Fruit fly (Drosophila melanogaster) whole organism, embryonic: ENCODE results near the gene RhoGAP93B.

Source experiments
- CG12071 ChIP-seq: fragments of 200-800 bp; sonication (Bioruptor generic); optimal IDR thresholded peaks from 3 replicates; lab custom pipeline; 2018; ENCODE audit warnings: missing biosample characterization, mild to moderate bottlenecking, missing genetic modification characterization
- CG12155 ChIP-seq: fragments of 200-800 bp; sonication (Bioruptor generic); optimal IDR thresholded peaks from 3 replicates; lab custom pipeline; 2016; ENCODE audit warnings: missing biosample characterization, missing genetic modification characterization
- CG15514 ChIP-seq: fragments of 200-800 bp; sonication (Bioruptor generic); optimal IDR thresholded peaks from 3 replicates; lab custom pipeline; 2017; ENCODE audit warnings: missing biosample characterization, missing genetic modification characterization, mild to moderate bottlenecking, moderate library complexity, missing genetic modification reagents
- CG16813 ChIP-seq: fragments of 200-800 bp; sonication (Bioruptor generic); IDR thresholded peaks from 3 replicates; pipeline ENCODE4 v1.3.6; 2022; ENCODE audit warnings: missing biosample characterization, missing genetic modification characterization; ENCODE audit not compliant: partially characterized antibody
- CG17186 ChIP-seq: fragments of 200-800 bp; sonication (Bioruptor generic); optimal IDR thresholded peaks from 3 replicates; lab custom pipeline; 2017; ENCODE audit warnings: missing biosample characterization, missing genetic modification reagents, missing genetic modification characterization
- CG1792 ChIP-seq: fragments of 200-800 bp; sonication (Bioruptor generic); optimal IDR thresholded peaks from 2 replicates; lab custom pipeline; 2016; ENCODE audit warnings: missing biosample characterization, missing genetic modification characterization
- CG18011 ChIP-seq: fragments of 200-800 bp; sonication (Bioruptor generic); optimal IDR thresholded peaks from 2 replicates; lab custom pipeline; 2017; ENCODE audit warnings: missing biosample characterization, missing genetic modification characterization, mild to moderate bottlenecking, moderate library complexity, missing genotype
- CG18764 ChIP-seq: fragments of 200-800 bp; sonication (Bioruptor generic); optimal IDR thresholded peaks from 3 replicates; lab custom pipeline; 2016; ENCODE audit warnings: missing biosample characterization, missing genetic modification characterization
- CG2199 ChIP-seq: fragments of 200-800 bp; sonication (Bioruptor generic); IDR thresholded peaks from 3 replicates; pipeline ENCODE4 v1.3.6; 2022; ENCODE audit warnings: missing biosample characterization, missing genetic modification characterization
- CG33213 ChIP-seq: fragments of 200-800 bp; sonication (Bioruptor generic); optimal IDR thresholded peaks from 3 replicates; lab custom pipeline; 2016; ENCODE audit warnings: missing biosample characterization, missing genetic modification characterization
- CG3838 ChIP-seq: fragments of 200-800 bp; sonication (Bioruptor generic); optimal IDR thresholded peaks from 3 replicates; lab custom pipeline; 2016; ENCODE audit warnings: missing biosample characterization, missing genetic modification characterization
- CG42726 ChIP-seq: fragments of 200-800 bp; sonication (Bioruptor generic); IDR thresholded peaks from 2 replicates; pipeline ENCODE4 v1.3.6; 2022; ENCODE audit warnings: missing biosample characterization, missing genetic modification characterization; ENCODE audit not compliant: partially characterized antibody
- CG7357 ChIP-seq: fragments of 200-800 bp; sonication (Bioruptor generic); IDR thresholded peaks from 3 replicates; pipeline ENCODE4 v1.3.6; 2022; ENCODE audit warnings: missing biosample characterization, missing genetic modification characterization
- CG9817 ChIP-seq: fragments of 200-800 bp; sonication (Bioruptor generic); optimal IDR thresholded peaks from 2 replicates; lab custom pipeline; 2018; ENCODE audit warnings: missing biosample characterization, mild to moderate bottlenecking, missing genetic modification characterization, moderate library complexity
- CoRest ChIP-seq: fragments of 200-800 bp; sonication (Bioruptor generic); optimal IDR thresholded peaks from 3 replicates; lab custom pipeline; 2018; ENCODE audit warnings: missing biosample characterization, mild to moderate bottlenecking, missing genetic modification characterization, moderate library complexity
- Dref ChIP-seq: fragments of 200-800 bp; sonication (Bioruptor generic); IDR thresholded peaks from 2 replicates; pipeline ENCODE4 v1.3.6; 2022; ENCODE audit warnings: missing biosample characterization, missing genetic modification characterization
- Fer2 ChIP-seq: fragments of 200-800 bp; sonication (Bioruptor generic); optimal IDR thresholded peaks from 2 replicates; lab custom pipeline; 2018; ENCODE audit warnings: missing biosample characterization, mild to moderate bottlenecking, missing genetic modification characterization, moderate library complexity
- HLH3B ChIP-seq: fragments of 200-800 bp; sonication (Bioruptor generic); IDR thresholded peaks from 2 replicates; pipeline ENCODE4 v1.3.6; 2022; ENCODE audit warnings: missing biosample characterization, missing genetic modification characterization
- HLH54F ChIP-seq: fragments of 200-800 bp; sonication (Bioruptor generic); optimal IDR thresholded peaks from 3 replicates; lab custom pipeline; 2016; ENCODE audit warnings: missing biosample characterization, missing genetic modification characterization
- Hand ChIP-seq: fragments of 200-800 bp; sonication (Bioruptor generic); optimal IDR thresholded peaks from 2 replicates; lab custom pipeline; 2017; ENCODE audit warnings: mild to moderate bottlenecking, missing biosample characterization, missing genetic modification reagents, missing genetic modification characterization
- HmgD ChIP-seq: fragments of 200-800 bp; sonication (Bioruptor generic); optimal IDR thresholded peaks from 3 replicates; lab custom pipeline; 2016; ENCODE audit warnings: missing biosample characterization, missing genetic modification characterization
- HmgZ ChIP-seq: fragments of 200-800 bp; sonication (Bioruptor generic); optimal IDR thresholded peaks from 2 replicates; lab custom pipeline; 2018; ENCODE audit warnings: missing biosample characterization, mild to moderate bottlenecking, missing genetic modification characterization
- MTF-1 ChIP-seq: fragments of 200-800 bp; sonication (Bioruptor generic); optimal IDR thresholded peaks from 2 replicates; lab custom pipeline; 2018; ENCODE audit warnings: missing biosample characterization, mild to moderate bottlenecking, missing genetic modification characterization, borderline replicate concordance
- Max ChIP-seq: fragments of 200-800 bp; sonication (Bioruptor generic); optimal IDR thresholded peaks from 2 replicates; lab custom pipeline; 2016; ENCODE audit warnings: missing biosample characterization, mild to moderate bottlenecking, missing genetic modification characterization
- Mrtf ChIP-seq: fragments of 200-800 bp; sonication (Bioruptor generic); IDR thresholded peaks from 3 replicates; pipeline ENCODE4 v1.3.6; 2022; ENCODE audit warnings: missing biosample characterization, missing genetic modification characterization
- Nf-YC ChIP-seq: fragments of 200-800 bp; optimal IDR thresholded peaks from 3 replicates; lab custom pipeline; 2019; ENCODE audit warnings: missing biosample characterization, mild to moderate bottlenecking, missing genetic modification characterization, moderate library complexity
- NfI ChIP-seq: fragments of 200-800 bp; sonication (Bioruptor generic); optimal IDR thresholded peaks from 3 replicates; lab custom pipeline; 2018; ENCODE audit warnings: missing biosample characterization, mild to moderate bottlenecking, missing genetic modification characterization, moderate library complexity
- Ptx1 ChIP-seq: fragments of 200-800 bp; sonication (Bioruptor generic); IDR thresholded peaks from 2 replicates; pipeline ENCODE4 v1.3.6; 2022; ENCODE audit warnings: missing biosample characterization, missing genetic modification characterization
- Sry-β ChIP-seq: fragments of 200-800 bp; sonication (Bioruptor generic); optimal IDR thresholded peaks from 2 replicates; lab custom pipeline; 2018; ENCODE audit warnings: missing biosample characterization, mild to moderate bottlenecking, missing genetic modification characterization, moderate library complexity
- chif ChIP-seq, 2 experiments: fragments of 200-800 bp; sonication (Bioruptor generic); optimal IDR thresholded peaks; 3 replicates each; lab custom pipeline; 2016; ENCODE audit warnings: missing biosample characterization in 2 of 2, missing genetic modification characterization in 2 of 2
- eve ChIP-seq, 2 experiments: fragments of >200 bp; optimal IDR thresholded peaks; 2 replicates each; lab custom pipeline; 2017; ENCODE audit warnings: missing biosample characterization in 2 of 2, missing genetic modification characterization in 2 of 2
- fd102C ChIP-seq: fragments of 200-800 bp; sonication (Bioruptor generic); optimal IDR thresholded peaks from 2 replicates; lab custom pipeline; 2018; ENCODE audit warnings: missing biosample characterization, mild to moderate bottlenecking, missing genetic modification characterization, moderate library complexity
- fd64A ChIP-seq: fragments of 200-800 bp; sonication (Bioruptor generic); optimal IDR thresholded peaks from 3 replicates; lab custom pipeline; 2018; ENCODE audit warnings: missing biosample characterization, mild to moderate bottlenecking, missing genetic modification characterization
- fd96Cb ChIP-seq: fragments of 200-800 bp; sonication (Bioruptor generic); optimal IDR thresholded peaks from 2 replicates; lab custom pipeline; 2018; ENCODE audit warnings: missing biosample characterization, mild to moderate bottlenecking, missing genetic modification characterization, moderate library complexity
- fu2 ChIP-seq: fragments of 200-800 bp; sonication (Bioruptor generic); optimal IDR thresholded peaks from 2 replicates; lab custom pipeline; 2016; ENCODE audit warnings: missing biosample characterization, missing genetic modification characterization
- gce ChIP-seq: fragments of 200-800 bp; sonication (Bioruptor generic); IDR thresholded peaks from 3 replicates; pipeline ENCODE4 v1.3.6; 2022; ENCODE audit warnings: missing biosample characterization, missing genetic modification characterization
- gcm2 ChIP-seq: fragments of 200-800 bp; sonication (Bioruptor generic); optimal IDR thresholded peaks from 2 replicates; lab custom pipeline; 2016; ENCODE audit warnings: missing biosample characterization, missing genetic modification characterization
- gro ChIP-seq: fragments of 200-800 bp; sonication (Bioruptor generic); optimal IDR thresholded peaks from 2 replicates; lab custom pipeline; 2016; ENCODE audit warnings: missing biosample characterization, missing genetic modification characterization
- her ChIP-seq: fragments of 200-800 bp; sonication (Bioruptor generic); optimal IDR thresholded peaks from 2 replicates; lab custom pipeline; 2016; ENCODE audit warnings: missing biosample characterization, missing genetic modification characterization
- inv ChIP-seq: fragments of 200-800 bp; sonication (Bioruptor generic); IDR thresholded peaks from 2 replicates; pipeline ENCODE4 v1.3.6; 2022; ENCODE audit warnings: missing biosample characterization, missing genetic modification characterization; ENCODE audit not compliant: partially characterized antibody
- jing ChIP-seq: fragments of 200-800 bp; sonication (Bioruptor generic); optimal IDR thresholded peaks from 2 replicates; lab custom pipeline; 2018; ENCODE audit warnings: missing biosample characterization, mild to moderate bottlenecking, missing genetic modification characterization
- jumu ChIP-seq: fragments of 200-800 bp; sonication (Bioruptor generic); optimal IDR thresholded peaks from 3 replicates; lab custom pipeline; 2016; ENCODE audit warnings: missing biosample characterization, missing genetic modification characterization
- ken ChIP-seq: fragments of 200-800 bp; sonication (Bioruptor generic); IDR thresholded peaks from 3 replicates; pipeline ENCODE4 v1.3.6; 2022; ENCODE audit warnings: missing biosample characterization, missing genetic modification characterization
- lilli ChIP-seq: fragments of 200-800 bp; sonication (Bioruptor generic); optimal IDR thresholded peaks from 3 replicates; lab custom pipeline; 2016; ENCODE audit warnings: missing biosample characterization, missing genetic modification characterization
- pnt ChIP-seq: fragments of 200-800 bp; sonication (Bioruptor generic); optimal IDR thresholded peaks from 3 replicates; lab custom pipeline; 2016; ENCODE audit warnings: missing biosample characterization, missing genetic modification characterization
- sens ChIP-seq: fragments of 200-800 bp; sonication (Bioruptor generic); peaks from one replicate; lab custom pipeline; 2016; ENCODE audit warnings: missing biosample characterization, missing genetic modification characterization
- ttk ChIP-seq: fragments of 200-800 bp; sonication (Bioruptor generic); IDR thresholded peaks from 2 replicates; pipeline ENCODE4 v2.1.2; 2022; ENCODE audit warnings: missing biosample characterization, missing genetic modification characterization
- vnd ChIP-seq: fragments of 200-800 bp; sonication (Bioruptor generic); IDR thresholded peaks from 3 replicates; pipeline ENCODE4 v1.3.6; 2022; ENCODE audit warnings: missing biosample characterization, missing genetic modification characterization; ENCODE audit not compliant: partially characterized antibody
- zen ChIP-seq: fragments of 200-800 bp; sonication (Bioruptor generic); optimal IDR thresholded peaks from 3 replicates; lab custom pipeline; 2018; ENCODE audit warnings: missing biosample characterization, mild to moderate bottlenecking, missing genetic modification characterization, moderate library complexity
- zfh2 ChIP-seq: fragments of 200-800 bp; sonication (Bioruptor generic); optimal IDR thresholded peaks from 2 replicates; lab custom pipeline; 2016; ENCODE audit warnings: missing biosample characterization, missing genetic modification characterization

The RhoGAP93B gene

dm6 chr3R:21127352-21127985, 29.8 kb upstream of the RhoGAP93B start, which contains the start of the genes slmb and CG5793 (continued):
- TF ChIP-seq gro (GFP tag; lab: Kevin White, UChicago) (peak; percentile 21), HLH54F (GFP tag; lab: Kevin White, UChicago) (peak; percentile 61), ttk (GFP tag; lab: Robert Waterston, UW) (no peak), Nf-YC (peak; percentile 30), eve (GFP tag; optimal IDR thresholded peaks at IDR 0.05; lab: Kevin White, UChicago) (no peak), lilli (GFP tag; lab: Kevin White, UChicago) (peak; percentile 35), Dref (GFP tag; lab: Robert Waterston, UW) (peak; percentile 77), gce (GFP tag; lab: Robert Waterston, UW) (no peak), Max (GFP tag; lab: Kevin White, UChicago) (peak; percentile 15), MTF-1 (GFP tag; lab: Kevin White, UChicago) (peak; percentile 39), CG12155 (GFP tag; lab: Kevin White, UChicago) (peak; percentile 59), vnd (0 out of 3 replicates have a peak, but pooled peaks have one; percentile 53), CG18011 (GFP tag; lab: Kevin White, UChicago) (peak; percentile 28), pnt (GFP tag; lab: Kevin White, UChicago) (peak; percentile 12), jumu (peak; percentile 74), Fer2 (tag; lab: Kevin White, UChicago) (no peak), CG9817 (tag; lab: Kevin White, UChicago) (peak; percentile 24), CG7357 (GFP tag; lab: Robert Waterston, UW) (no peak), chif (GFP tag; optimal IDR thresholded peaks at IDR 0.05; lab: Kevin White, UChicago) (peak in 1 of 2 experiments; percentile 3), zfh2 (GFP tag; lab: Kevin White, UChicago) (peak; percentile 74), CG33213 (GFP tag; lab: Kevin White, UChicago) (peak; percentile 48), Sry-β (peak; percentile 21), gcm2 (GFP tag; lab: Kevin White, UChicago) (no peak), her (GFP tag; lab: Kevin White, UChicago) (peak; percentile 91), CG1792 (GFP tag; lab: Kevin White, UChicago) (peak; percentile 60), fd102C (peak; percentile 46), fd96Cb (tag; lab: Kevin White, UChicago) (peak; percentile 15), zen (tag; lab: Kevin White, UChicago) (peak; percentile 30), CoRest (peak; percentile 20), fu2 (peak; percentile 38), Mrtf (GFP tag; lab: Robert Waterston, UW) (no peak), CG12071 (no peak), Ptx1 (GFP tag; lab: Robert Waterston, UW) (0 out of 2 replicates have a peak, but pooled peaks have one; percentile 26), jing (GFP tag; lab: Kevin White, UChicago) (no peak), NfI (GFP tag; lab: Kevin White, UChicago) (peak; percentile 39), Hand (GFP tag; lab: Kevin White, UChicago) (peak; percentile 15), CG16813 (GFP tag; lab: Robert Waterston, UW) (peak; percentile 63), HmgZ (tag; lab: Kevin White, UChicago) (peak; percentile 81), CG18764 (peak; percentile 56), CG42726 (GFP tag; lab: Robert Waterston, UW) (no peak), CG17186 (GFP tag; lab: Kevin White, UChicago) (peak; percentile 68), CG2199 (GFP tag; lab: Robert Waterston, UW) (no peak), sens (GFP tag; lab: Kevin White, UChicago) (peak; percentile 90), fd64A (no peak), inv (GFP tag; lab: Robert Waterston, UW) (peak; percentile 54), CG3838 (GFP tag; lab: Kevin White, UChicago) (no peak), HLH3B (GFP tag; lab: Robert Waterston, UW) (peak; percentile 42), ken (peak; percentile 62; the same call in 1 of the 3 replicates), CG15514 (peak; percentile 68), HmgD (peak; percentile 56)
